Fruit fly (Drosophila melanogaster): ENCODE data around the gene cal1.

cal1 gene

dm6 chr3R:17078961-17079858 lies 8.9 kb upstream of the cal1 start:
- TF ChIP-seq br (GFP tag; optimal IDR thresholded peaks at IDR 0.05) (no peak), Dfd (GFP tag; optimal IDR thresholded peaks at IDR 0.05) (no peak), Abd-B (GFP tag; optimal IDR thresholded peaks at IDR 0.05) (no peak), sv (GFP tag; optimal IDR thresholded peaks at IDR 0.05) (no peak), Sp1 (GFP tag; optimal IDR thresholded peaks at IDR 0.05) (no peak), OdsH (GFP tag; optimal IDR thresholded peaks at IDR 0.05) (no peak), tai (GFP tag; optimal IDR thresholded peaks at IDR 0.05) (no peak), HLH106 (tag; optimal IDR thresholded peaks at IDR 0.05) (no peak), sage (GFP tag; optimal IDR thresholded peaks at IDR 0.05) (no peak), Myc (optimal IDR thresholded peaks at IDR 0.05) (no peak), jim (GFP tag; optimal IDR thresholded peaks at IDR 0.05) (no peak), brk (GFP tag; optimal IDR thresholded peaks at IDR 0.05) (no peak), Hr83 (GFP tag; optimal IDR thresholded peaks at IDR 0.05; ENCODE audit: poor library complexity, severe bottlenecking) (peak; percentile 56), Hr78 (GFP tag; optimal IDR thresholded peaks at IDR 0.05) (no peak), Dif (GFP tag; optimal IDR thresholded peaks at IDR 0.05; ENCODE audit: partially characterized antibody) (no peak), ey (GFP tag; optimal IDR thresholded peaks at IDR 0.05) (no peak), usp (GFP tag; optimal IDR thresholded peaks at IDR 0.05) (no peak), dmrt93B (GFP tag; optimal IDR thresholded peaks at IDR 0.05) (no peak), CG32264 (GFP tag; optimal IDR thresholded peaks at IDR 0.05) (no peak), rgr (GFP tag; optimal IDR thresholded peaks at IDR 0.05) (no peak), foxo (GFP tag; optimal IDR thresholded peaks at IDR 0.05) (peak in 1 of 2 experiments; percentile 0), Rel (GFP tag; optimal IDR thresholded peaks at IDR 0.05) (peak; percentile 39), Rel (tag; optimal IDR thresholded peaks at IDR 0.05) (peak; percentile 97), CG9705 (GFP tag; optimal IDR thresholded peaks at IDR 0.05) (no peak), lola (GFP tag; optimal IDR thresholded peaks at IDR 0.05) (no peak)

dm6 chr3R:17079859-17080255 lies 8.2 kb upstream of the cal1 start, which contains the start of the genes Keap1 and kuk:
TSS of gene Keap1 (minus strand) at chr3R:17079945.
TSS of gene kuk (plus strand) at chr3R:17080244.
- TF ChIP-seq Sp1 (GFP tag; optimal IDR thresholded peaks at IDR 0.05), result peak; percentile 39
- peak; percentile 71 for TF ChIP-seq fru (GFP tag; optimal IDR thresholded peaks at IDR 0.05)
- TF ChIP-seq CG32264 (GFP tag; optimal IDR thresholded peaks at IDR 0.05), result no peak
- TF ChIP-seq Mio (GFP tag; optimal IDR thresholded peaks at IDR 0.05), result no peak
- no peak for TF ChIP-seq usp (GFP tag; optimal IDR thresholded peaks at IDR 0.05)
- peak; percentile 6 for TF ChIP-seq sage (GFP tag; optimal IDR thresholded peaks at IDR 0.05)
- no peak for TF ChIP-seq woc (GFP tag; optimal IDR thresholded peaks at IDR 0.05)
- TF ChIP-seq Hnf4 (GFP tag; optimal IDR thresholded peaks at IDR 0.05), result peak; percentile 92
- TF ChIP-seq psq (GFP tag; optimal IDR thresholded peaks at IDR 0.05), result peak; percentile 45
- TF ChIP-seq Abd-B (GFP tag; optimal IDR thresholded peaks at IDR 0.05), result no peak
- peak; percentile 87 for TF ChIP-seq brk (GFP tag; optimal IDR thresholded peaks at IDR 0.05)
- TF ChIP-seq Dfd (GFP tag; optimal IDR thresholded peaks at IDR 0.05), result no peak
- peak; percentile 82 for TF ChIP-seq rgr (GFP tag; optimal IDR thresholded peaks at IDR 0.05)
- TF ChIP-seq tai (GFP tag; optimal IDR thresholded peaks at IDR 0.05), result no peak
- no peak for TF ChIP-seq lola (GFP tag; optimal IDR thresholded peaks at IDR 0.05)
- no peak for TF ChIP-seq dl (GFP tag; optimal IDR thresholded peaks at IDR 0.05; ENCODE audit: insufficient read depth in 1 of 2, partially characterized antibody in 2 of 2)
- no peak for TF ChIP-seq Hr78 (GFP tag; optimal IDR thresholded peaks at IDR 0.05)
- TF ChIP-seq dsf (GFP tag; optimal IDR thresholded peaks at IDR 0.05; ENCODE audit: borderline replicate concordance), result peak; percentile 76
- no peak for TF ChIP-seq pan (optimal IDR thresholded peaks at IDR 0.05)
- peak; percentile 94 for TF ChIP-seq Hr83 (GFP tag; optimal IDR thresholded peaks at IDR 0.05; ENCODE audit: poor library complexity, severe bottlenecking)
- peak; percentile 48 for TF ChIP-seq HLH106 (tag; optimal IDR thresholded peaks at IDR 0.05)
- TF ChIP-seq h (GFP tag; optimal IDR thresholded peaks at IDR 0.05), result peak; percentile 82
- no peak for TF ChIP-seq N (GFP tag; optimal IDR thresholded peaks at IDR 0.05)
- no peak for TF ChIP-seq CrebA (GFP tag; optimal IDR thresholded peaks at IDR 0.05; ENCODE audit: borderline replicate concordance)
- TF ChIP-seq ey (GFP tag; optimal IDR thresholded peaks at IDR 0.05), result peak; percentile 61
- no peak for TF ChIP-seq Vsx2 (GFP tag; optimal IDR thresholded peaks at IDR 0.05; ENCODE audit: partially characterized antibody)
- TF ChIP-seq OdsH (GFP tag; optimal IDR thresholded peaks at IDR 0.05), result peak; percentile 52
- peak; percentile 71 for TF ChIP-seq br (GFP tag; optimal IDR thresholded peaks at IDR 0.05)
- TF ChIP-seq Myc (optimal IDR thresholded peaks at IDR 0.05), result peak; percentile 55
- TF ChIP-seq Dif (GFP tag; optimal IDR thresholded peaks at IDR 0.05; ENCODE audit: partially characterized antibody), result no peak
- no peak for TF ChIP-seq CG9705 (GFP tag; optimal IDR thresholded peaks at IDR 0.05)
- TF ChIP-seq dmrt93B (GFP tag; optimal IDR thresholded peaks at IDR 0.05), result peak; percentile 36
- TF ChIP-seq GATAd (GFP tag; optimal IDR thresholded peaks at IDR 0.05), result no peak
- TF ChIP-seq sv (GFP tag; optimal IDR thresholded peaks at IDR 0.05), result peak; percentile 72
- peak in 1 of 2 experiments; percentile 73 for TF ChIP-seq foxo (GFP tag; optimal IDR thresholded peaks at IDR 0.05)
- TF ChIP-seq jim (GFP tag; optimal IDR thresholded peaks at IDR 0.05), result no peak
- TF ChIP-seq Rel (GFP tag; optimal IDR thresholded peaks at IDR 0.05), result no peak
- TF ChIP-seq Rel (tag; optimal IDR thresholded peaks at IDR 0.05), result peak; percentile 38
- peak; percentile 85 for TF ChIP-seq Jra (GFP tag; optimal IDR thresholded peaks at IDR 0.05)
